Fruit fly (Drosophila melanogaster) whole organism, embryonic: ENCODE results near the gene CG7724.

Source experiments
- CG11085 ChIP-seq: fragments of 200-800 bp; sonication (Bioruptor generic); IDR thresholded peaks from 2 replicates; pipeline ENCODE4 v1.3.6; 2022; ENCODE audit warnings: missing biosample characterization, missing genetic modification characterization
- CG11398 ChIP-seq: fragments of 200-800 bp; sonication (Bioruptor generic); optimal IDR thresholded peaks from 2 replicates; lab custom pipeline; 2016; ENCODE audit warnings: missing biosample characterization, missing genetic modification characterization
- CG12219 ChIP-seq: fragments of 200-800 bp; sonication (Bioruptor generic); optimal IDR thresholded peaks from 3 replicates; lab custom pipeline; 2018; ENCODE audit warnings: missing biosample characterization, mild to moderate bottlenecking, missing genetic modification characterization
- CG14050 ChIP-seq: fragments of 200-800 bp; sonication (Bioruptor generic); IDR thresholded peaks from 3 replicates; pipeline ENCODE4 v1.3.6; 2022; ENCODE audit warnings: missing biosample characterization, missing genetic modification characterization
- CG14667 ChIP-seq: fragments of 200-800 bp; sonication (Bioruptor generic); IDR thresholded peaks from 2 replicates; pipeline ENCODE4 v1.3.6; 2022; ENCODE audit warnings: missing biosample characterization, missing genetic modification characterization
- CG14710 ChIP-seq: fragments of 200-800 bp; sonication (Bioruptor generic); optimal IDR thresholded peaks from 3 replicates; lab custom pipeline; 2019; ENCODE audit warnings: missing biosample characterization, mild to moderate bottlenecking, missing genetic modification characterization, moderate library complexity
- CG2129 ChIP-seq: fragments of 200-800 bp; sonication (Bioruptor generic); IDR thresholded peaks from 2 replicates; pipeline ENCODE4 v1.3.6; 2022; ENCODE audit warnings: missing biosample characterization, missing genetic modification characterization; ENCODE audit not compliant: partially characterized antibody
- CG3838 ChIP-seq: fragments of 200-800 bp; sonication (Bioruptor generic); optimal IDR thresholded peaks from 3 replicates; lab custom pipeline; 2016; ENCODE audit warnings: missing biosample characterization, missing genetic modification characterization
- CG3847 ChIP-seq: fragments of 200-800 bp; sonication (Bioruptor generic); IDR thresholded peaks from 2 replicates; pipeline ENCODE4 v1.3.6; 2022; ENCODE audit warnings: missing biosample characterization, missing genetic modification characterization
- CG4328 ChIP-seq: fragments of 200-800 bp; sonication (Bioruptor generic); optimal IDR thresholded peaks from 3 replicates; lab custom pipeline; 2017; ENCODE audit warnings: missing biosample characterization, missing genetic modification reagents, missing genetic modification characterization
- CG4730 ChIP-seq: fragments of 200-800 bp; sonication (Bioruptor generic); IDR thresholded peaks from 2 replicates; pipeline ENCODE4 v1.3.6; 2022; ENCODE audit warnings: missing biosample characterization, missing genetic modification characterization
- CG8388 ChIP-seq: fragments of 200-800 bp; sonication (Bioruptor generic); optimal IDR thresholded peaks from 2 replicates; lab custom pipeline; 2019; ENCODE audit warnings: missing biosample characterization, mild to moderate bottlenecking, missing genetic modification characterization, moderate library complexity
- H2.0 ChIP-seq: fragments of 200-800 bp; sonication (Bioruptor generic); IDR thresholded peaks from 2 replicates; pipeline ENCODE4 v1.3.6; 2022; ENCODE audit warnings: missing biosample characterization, missing genetic modification characterization
- HmgD ChIP-seq: fragments of 200-800 bp; sonication (Bioruptor generic); optimal IDR thresholded peaks from 3 replicates; lab custom pipeline; 2016; ENCODE audit warnings: missing biosample characterization, missing genetic modification characterization
- HmgZ ChIP-seq: fragments of 200-800 bp; sonication (Bioruptor generic); optimal IDR thresholded peaks from 2 replicates; lab custom pipeline; 2018; ENCODE audit warnings: missing biosample characterization, mild to moderate bottlenecking, missing genetic modification characterization
- Hsf ChIP-seq: fragments of 200-800 bp; sonication (Bioruptor generic); optimal IDR thresholded peaks from 3 replicates; lab custom pipeline; 2016; ENCODE audit warnings: missing biosample characterization, missing genetic modification characterization
- Med ChIP-seq: fragments of 200-800 bp; sonication (Bioruptor generic); peaks from one replicate; lab custom pipeline; 2016; ENCODE audit warnings: missing biosample characterization, missing genetic modification characterization, mild to moderate bottlenecking, inconsistent platforms, moderate library complexity
- Oaz ChIP-seq: fragments of 200-800 bp; sonication (Bioruptor generic); IDR thresholded peaks from 2 replicates; pipeline ENCODE4 v1.3.6; 2022; ENCODE audit warnings: missing biosample characterization, missing genetic modification characterization
- Ptx1 ChIP-seq: fragments of 200-800 bp; sonication (Bioruptor generic); IDR thresholded peaks from 2 replicates; pipeline ENCODE4 v1.3.6; 2022; ENCODE audit warnings: missing biosample characterization, missing genetic modification characterization
- al ChIP-seq: fragments of 200-800 bp; sonication (Bioruptor generic); IDR thresholded peaks from 2 replicates; pipeline ENCODE4 v1.3.6; 2022; ENCODE audit warnings: missing biosample characterization, missing genetic modification characterization
- ap ChIP-seq: fragments of 200-800 bp; sonication (Bioruptor generic); IDR thresholded peaks from 2 replicates; pipeline ENCODE4 v1.3.6; 2022; ENCODE audit warnings: missing biosample characterization, missing genetic modification characterization
- ara ChIP-seq: fragments of 200-800 bp; sonication (Bioruptor generic); IDR thresholded peaks from 2 replicates; pipeline ENCODE4 v1.3.6; 2022; ENCODE audit warnings: missing biosample characterization, missing genetic modification characterization
- ase ChIP-seq: fragments of 200-800 bp; sonication (Bioruptor generic); IDR thresholded peaks from 3 replicates; pipeline ENCODE4 v1.3.6; 2022; ENCODE audit warnings: missing biosample characterization, missing genetic modification characterization
- bab2 ChIP-seq: fragments of 200-800 bp; sonication (Bioruptor generic); optimal IDR thresholded peaks from 2 replicates; lab custom pipeline; 2016; ENCODE audit warnings: missing biosample characterization, missing genetic modification characterization
- cad ChIP-seq: fragments of >200 bp; optimal IDR thresholded peaks from 2 replicates; lab custom pipeline; 2017; ENCODE audit warnings: missing biosample characterization, missing genetic modification characterization
- chm ChIP-seq: fragments of 200-800 bp; sonication (Bioruptor generic); IDR thresholded peaks from 2 replicates; pipeline ENCODE4 v1.3.6; 2022; ENCODE audit warnings: missing biosample characterization, missing genetic modification characterization
- chn ChIP-seq: fragments of 200-800 bp; sonication (Bioruptor generic); optimal IDR thresholded peaks from 2 replicates; lab custom pipeline; 2016; ENCODE audit warnings: missing biosample characterization, missing genetic modification characterization
- danr ChIP-seq: fragments of 200-800 bp; sonication (Bioruptor generic); IDR thresholded peaks from 2 replicates; pipeline ENCODE4 v1.3.6; 2022; ENCODE audit warnings: missing biosample characterization, missing genetic modification characterization
- dm ChIP-seq: fragments of 200-800 bp; sonication (Bioruptor generic); optimal IDR thresholded peaks from 3 replicates; lab custom pipeline; 2016; ENCODE audit warnings: missing biosample characterization, missing genetic modification characterization
- ems ChIP-seq: fragments of 200-800 bp; sonication (Bioruptor generic); optimal IDR thresholded peaks from 3 replicates; lab custom pipeline; 2016; ENCODE audit warnings: missing biosample characterization, missing genetic modification characterization
- esg ChIP-seq: fragments of 200-800 bp; sonication (Bioruptor generic); conservative IDR thresholded peaks from 2 replicates; pipeline ENCODE4 v1.3.6; 2022; ENCODE audit warnings: missing biosample characterization, missing genetic modification characterization
- eve ChIP-seq, 2 experiments: fragments of >200 bp; optimal IDR thresholded peaks; 2 replicates each; lab custom pipeline; 2017; ENCODE audit warnings: missing biosample characterization in 2 of 2, missing genetic modification characterization in 2 of 2
- fd102C ChIP-seq: fragments of 200-800 bp; sonication (Bioruptor generic); optimal IDR thresholded peaks from 2 replicates; lab custom pipeline; 2018; ENCODE audit warnings: missing biosample characterization, mild to moderate bottlenecking, missing genetic modification characterization, moderate library complexity
- ham ChIP-seq: fragments of 200-800 bp; sonication (Bioruptor generic); IDR thresholded peaks from 2 replicates; pipeline ENCODE4 v1.3.6; 2022; ENCODE audit warnings: missing biosample characterization, missing genetic modification characterization
- her ChIP-seq: fragments of 200-800 bp; sonication (Bioruptor generic); optimal IDR thresholded peaks from 2 replicates; lab custom pipeline; 2016; ENCODE audit warnings: missing biosample characterization, missing genetic modification characterization
- hth ChIP-seq: fragments of >200 bp; optimal IDR thresholded peaks from 2 replicates; lab custom pipeline; 2017; ENCODE audit warnings: inconsistent platforms
- insv ChIP-seq, 2 experiments: fragments of 200-800 bp; sonication (Bioruptor generic); optimal IDR thresholded peaks; 3 replicates each; lab custom pipeline; 2016 to 2018; ENCODE audit warnings: missing biosample characterization in 2 of 2, missing genetic modification characterization in 2 of 2
- jigr1 ChIP-seq: fragments of 200-800 bp; sonication (Bioruptor generic); IDR thresholded peaks from 3 replicates; pipeline ENCODE4 v1.3.6; 2022; ENCODE audit warnings: missing biosample characterization, missing genetic modification characterization
- jumu ChIP-seq: fragments of 200-800 bp; sonication (Bioruptor generic); optimal IDR thresholded peaks from 3 replicates; lab custom pipeline; 2016; ENCODE audit warnings: missing biosample characterization, missing genetic modification characterization
- kni ChIP-seq: fragments of 200-800 bp; sonication (Bioruptor generic); optimal IDR thresholded peaks from 3 replicates; lab custom pipeline; 2017; ENCODE audit warnings: mild to moderate bottlenecking, missing biosample characterization, missing genetic modification reagents, missing genetic modification characterization
- mam ChIP-seq: fragments of 200-800 bp; sonication (Bioruptor generic); optimal IDR thresholded peaks from 3 replicates; lab custom pipeline; 2016; ENCODE audit warnings: missing biosample characterization, missing genetic modification characterization
- nau ChIP-seq: fragments of 200-800 bp; sonication (Bioruptor generic); optimal IDR thresholded peaks from 3 replicates; lab custom pipeline; 2017; ENCODE audit warnings: missing biosample characterization, mild to moderate bottlenecking, missing genetic modification characterization, missing genetic modification reagents
- nerfin-1 ChIP-seq: fragments of 200-800 bp; sonication (Bioruptor generic); optimal IDR thresholded peaks from 3 replicates; lab custom pipeline; 2019; ENCODE audit warnings: missing biosample characterization, mild to moderate bottlenecking, missing genetic modification characterization, moderate library complexity
- oc ChIP-seq: fragments of 200-800 bp; sonication (Bioruptor generic); optimal IDR thresholded peaks from 2 replicates; lab custom pipeline; 2018; ENCODE audit warnings: missing biosample characterization, mild to moderate bottlenecking, missing genetic modification characterization, moderate library complexity
- pros ChIP-seq: fragments of 200-800 bp; sonication (Bioruptor generic); optimal IDR thresholded peaks from 3 replicates; lab custom pipeline; 2019; ENCODE audit warnings: missing biosample characterization, mild to moderate bottlenecking, missing genetic modification characterization, moderate library complexity
- pzg ChIP-seq: fragments of 200-800 bp; sonication (Bioruptor generic); optimal IDR thresholded peaks from 3 replicates; lab custom pipeline; 2018; ENCODE audit warnings: missing biosample characterization, mild to moderate bottlenecking, missing genetic modification characterization, moderate library complexity
- run ChIP-seq: fragments of 200-800 bp; sonication (Bioruptor generic); optimal IDR thresholded peaks from 3 replicates; lab custom pipeline; 2018; ENCODE audit warnings: missing biosample characterization, mild to moderate bottlenecking, missing genetic modification characterization
- sd ChIP-seq: fragments of 200-800 bp; sonication (Bioruptor generic); optimal IDR thresholded peaks from 3 replicates; lab custom pipeline; 2018; ENCODE audit warnings: missing biosample characterization, mild to moderate bottlenecking, missing genetic modification characterization, moderate library complexity
- shn ChIP-seq: fragments of 200-800 bp; sonication (Bioruptor generic); optimal IDR thresholded peaks from 3 replicates; lab custom pipeline; 2016; ENCODE audit warnings: missing biosample characterization, missing genetic modification characterization
- slbo ChIP-seq: fragments of 200-800 bp; sonication (Bioruptor generic); IDR thresholded peaks from 2 replicates; pipeline ENCODE4 v1.3.6; 2022; ENCODE audit warnings: missing biosample characterization, missing genetic modification characterization
- unc-4 ChIP-seq: fragments of 200-800 bp; sonication (Bioruptor generic); IDR thresholded peaks from 2 replicates; pipeline ENCODE4 v1.3.6; 2022; ENCODE audit warnings: missing biosample characterization, missing genetic modification characterization; ENCODE audit not compliant: partially characterized antibody

Gene CG7724

DNA sequence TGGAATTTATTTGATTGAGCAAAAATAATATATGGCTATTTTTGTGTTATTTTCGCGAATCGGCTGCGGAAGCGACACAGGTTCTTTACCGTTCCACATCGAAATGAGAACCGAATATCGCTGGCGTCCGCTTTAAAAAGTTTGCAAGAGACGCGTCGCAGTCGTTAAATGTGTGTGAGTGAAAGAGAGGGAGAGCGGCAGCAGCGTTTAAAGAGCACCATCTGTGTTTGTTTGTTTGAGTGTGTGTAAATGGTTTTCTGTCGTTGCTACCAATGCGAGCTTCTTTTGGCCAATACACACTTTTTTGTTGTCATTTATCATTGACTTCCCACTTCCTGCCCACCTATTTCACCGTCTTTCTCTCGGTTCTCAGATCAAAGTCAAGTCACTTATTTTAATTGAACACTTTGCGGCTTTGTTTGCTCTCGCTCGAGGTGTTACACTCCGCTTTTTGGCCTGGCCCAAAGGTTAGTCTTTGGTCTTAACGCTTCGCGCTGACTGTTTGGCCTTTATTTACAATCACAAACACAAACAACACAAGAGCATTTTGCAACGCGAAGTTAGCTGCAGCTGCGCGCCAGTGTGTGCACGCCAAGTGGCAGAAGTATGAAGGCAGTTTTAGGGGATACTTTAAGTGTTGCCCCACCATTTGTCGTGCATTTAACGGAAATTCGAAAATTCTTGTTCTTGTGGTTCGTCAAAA is 43.2 kb upstream of the CG7724 start, which contains the start of gene CG3764 (continued):
- TF ChIP-seq CG14710 (tag; lab: Kevin White, UChicago) (peak; percentile 100), cad (GFP tag; lab: Kevin White, UChicago) (no peak), danr (peak; percentile 42; the same call in 1 of the 2 replicates), ham (no peak), nerfin-1 (tag; lab: Kevin White, UChicago) (peak; percentile 80), chm (GFP tag; lab: Robert Waterston, UW) (peak; percentile 88), jigr1 (GFP tag; lab: Robert Waterston, UW) (no peak), Ptx1 (GFP tag; lab: Robert Waterston, UW) (peak; percentile 52; the same call in 1 of the 2 replicates), ap (no peak), CG14050 (GFP tag; lab: Robert Waterston, UW) (peak; percentile 41; the same call in 1 of the 3 replicates), CG11085 (peak; percentile 37; the same call in 1 of the 2 replicates), CG11398 (peak; percentile 78), jumu (GFP tag; lab: Kevin White, UChicago) (peak; percentile 65), CG14667 (GFP tag; lab: Robert Waterston, UW) (no peak), ems (GFP tag; lab: Kevin White, UChicago) (peak; percentile 27), esg (GFP tag; lab: Robert Waterston, UW) (no peak), ara (GFP tag; lab: Robert Waterston, UW) (peak; percentile 73), CG2129 (GFP tag; lab: Robert Waterston, UW) (no peak), nau (GFP tag; lab: Kevin White, UChicago) (no peak), insv (GFP tag; optimal IDR thresholded peaks at IDR 0.05; lab: Kevin White, UChicago) (peak in 1 of 2 experiments; percentile 39), CG4730 (GFP tag; lab: Robert Waterston, UW) (no peak), HmgD (peak; percentile 76), CG4328 (peak; percentile 90), bab2 (GFP tag; lab: Kevin White, UChicago) (peak; percentile 66), al (GFP tag; lab: Robert Waterston, UW) (no peak), fd102C (peak; percentile 86), H2.0 (GFP tag; lab: Robert Waterston, UW) (peak; percentile 43; the same call in 1 of the 2 replicates), CG8388 (GFP tag; lab: Kevin White, UChicago) (peak; percentile 64), unc-4 (GFP tag; lab: Robert Waterston, UW) (peak; percentile 35), pros (GFP tag; lab: Kevin White, UChicago) (peak; percentile 49), hth (lab: Kevin White, UChicago) (no peak), eve (GFP tag; optimal IDR thresholded peaks at IDR 0.05; lab: Kevin White, UChicago) (no peak), dm (GFP tag; lab: Kevin White, UChicago) (peak; percentile 63), oc (tag; lab: Kevin White, UChicago) (no peak), shn (GFP tag; lab: Kevin White, UChicago) (peak; percentile 60), mam (GFP tag; lab: Kevin White, UChicago) (peak; percentile 53), chn (GFP tag; lab: Kevin White, UChicago) (peak; percentile 67), CG12219 (GFP tag; lab: Kevin White, UChicago) (peak; percentile 76), Hsf (peak; percentile 37), CG3847 (GFP tag; lab: Robert Waterston, UW) (peak; percentile 81), run (tag; lab: Kevin White, UChicago) (peak; percentile 66), pzg (GFP tag; lab: Kevin White, UChicago) (peak; percentile 97), Oaz (GFP tag; lab: Robert Waterston, UW) (0 out of 2 replicates have a peak, but pooled peaks have one; percentile 37), sd (peak; percentile 52), HmgZ (tag; lab: Kevin White, UChicago) (peak; percentile 90), slbo (GFP tag; lab: Robert Waterston, UW) (peak; percentile 60), ase (0 out of 3 replicates have a peak, but pooled peaks have one; percentile 27), kni (GFP tag; lab: Kevin White, UChicago) (peak; percentile 96), her (peak; percentile 71), CG3838 (no peak), Med (GFP tag; lab: Kevin White, UChicago) (peak; percentile 98)
